Worm (Caenorhabditis elegans): ENCODE data around the gene sre-41.

DNA sequence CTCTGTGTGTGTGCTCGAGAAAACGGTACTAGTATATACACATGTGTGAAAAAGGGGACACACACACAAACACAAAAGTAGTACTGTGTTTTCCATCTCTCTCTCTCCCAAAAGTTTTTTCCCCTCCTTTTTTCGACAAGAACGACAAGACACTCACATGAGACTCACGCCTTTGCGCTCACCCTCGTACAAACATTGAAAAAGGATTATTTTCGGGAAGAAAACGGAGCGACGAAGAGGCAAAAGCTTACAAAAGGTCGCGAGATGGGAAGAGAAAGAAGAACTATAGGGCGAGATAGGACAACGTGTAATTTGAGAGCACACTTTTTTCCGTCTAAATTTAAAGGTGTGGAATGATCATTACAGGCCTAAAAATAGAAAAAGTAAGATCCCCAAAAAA, 38.2 kb upstream of the sre-41 start:
- TF ChIP-seq let-607 (tag; optimal IDR thresholded peaks at IDR 0.05): no peak
- TF ChIP-seq Y53G8AR.9 (GFP tag; conservative IDR thresholded peaks at IDR 0.05): no peak

Data from whole organism, young adult.